Worm (Caenorhabditis elegans) whole organism, L3 larva: ENCODE results near the gene F25E5.8.
"Not testable (repeated sequence)": the region's sequence is repeated elsewhere in the genome, so short reads cannot be mapped to it uniquely, and the experiment has no call there.

Experiments used
- R02D3.7 ChIP-seq: fragments of 150-350 bp; optimal IDR thresholded peaks from 2 replicates; lab custom pipeline; 2014; ENCODE audit warnings: missing biosample characterization, missing genetic modification characterization
- aly-2 ChIP-seq: fragments of 150-350 bp; optimal IDR thresholded peaks from 2 replicates; lab custom pipeline; 2014; ENCODE audit warnings: missing biosample characterization, missing genetic modification characterization
- ama-1 ChIP-seq: fragments of 150-350 bp; optimal IDR thresholded peaks from 2 replicates; lab custom pipeline; 2018
- ceh-16 ChIP-seq: sonication (generic microtip); optimal IDR thresholded peaks from 2 replicates; lab custom pipeline; 2017; ENCODE audit warnings: missing biosample characterization, missing genetic modification characterization
- ceh-28 ChIP-seq: fragments of 150-350 bp; optimal IDR thresholded peaks from 2 replicates; lab custom pipeline; 2014; ENCODE audit warnings: missing biosample characterization, missing genetic modification reagents, missing genetic modification characterization
- ceh-82 ChIP-seq: fragments of 150-350 bp; optimal IDR thresholded peaks from 2 replicates; lab custom pipeline; 2014; ENCODE audit warnings: missing biosample characterization, missing genetic modification characterization
- daf-12 ChIP-seq: fragments of 150-350 bp; optimal IDR thresholded peaks from 2 replicates; lab custom pipeline; 2014; ENCODE audit warnings: missing biosample characterization, missing genetic modification reagents, missing genetic modification characterization
- egl-27 ChIP-seq: sonication (generic microtip); optimal IDR thresholded peaks from 4 replicates; lab custom pipeline; 2017; ENCODE audit warnings: missing biosample characterization, missing genetic modification reagents, missing genetic modification characterization
- elt-1 ChIP-seq: fragments of 150-350 bp; optimal IDR thresholded peaks from 2 replicates; lab custom pipeline; 2014; ENCODE audit warnings: missing biosample characterization, missing genetic modification characterization
- elt-2 ChIP-seq: sonication (generic microtip); optimal IDR thresholded peaks from 2 replicates; lab custom pipeline; 2016; ENCODE audit warnings: missing genetic modification reagents, mild to moderate bottlenecking, missing genetic modification characterization, missing compliant biosample characterization
- fkh-10 ChIP-seq: sonication (generic microtip); optimal IDR thresholded peaks from 2 replicates; lab custom pipeline; 2017; ENCODE audit warnings: missing biosample characterization, missing genetic modification reagents, missing genetic modification characterization
- fos-1 ChIP-seq: fragments of 150-350 bp; optimal IDR thresholded peaks from 2 replicates; lab custom pipeline; 2014; ENCODE audit warnings: missing biosample characterization, missing genetic modification characterization
- hmg-11 ChIP-seq: sonication (generic microtip); optimal IDR thresholded peaks from 2 replicates; lab custom pipeline; 2016; ENCODE audit warnings: missing genetic modification characterization, missing compliant biosample characterization
- jun-1 ChIP-seq: fragments of 150-350 bp; optimal IDR thresholded peaks from 2 replicates; lab custom pipeline; 2014; ENCODE audit warnings: missing biosample characterization, missing genetic modification reagents, missing genetic modification characterization
- lin-15B ChIP-seq: fragments of 150-350 bp; optimal IDR thresholded peaks from 2 replicates; lab custom pipeline; 2014; ENCODE audit warnings: missing biosample characterization, missing genetic modification characterization
- lin-39 ChIP-seq: fragments of 150-350 bp; optimal IDR thresholded peaks from 2 replicates; lab custom pipeline; 2018; ENCODE audit warnings: missing biosample characterization, missing genetic modification reagents, missing genetic modification characterization
- lsy-12 ChIP-seq: sonication (generic microtip); optimal IDR thresholded peaks from 2 replicates; lab custom pipeline; 2016; ENCODE audit warnings: mild to moderate bottlenecking, missing genetic modification characterization, missing compliant biosample characterization
- mdl-1 ChIP-seq: fragments of 150-350 bp; optimal IDR thresholded peaks from 2 replicates; lab custom pipeline; 2014; ENCODE audit warnings: missing biosample characterization, missing genetic modification characterization
- mml-1 ChIP-seq: fragments of 150-350 bp; sonication (generic microtip); optimal IDR thresholded peaks from 3 replicates; lab custom pipeline; 2014; ENCODE audit warnings: missing biosample characterization, missing genetic modification characterization
- nfya-1 ChIP-seq: sonication (generic microtip); optimal IDR thresholded peaks from 2 replicates; lab custom pipeline; 2017; ENCODE audit warnings: missing genetic modification characterization, mild to moderate bottlenecking, missing compliant biosample characterization, antibody characterized with exemption, moderate library complexity; ENCODE audit not compliant: insufficient read depth
- nhr-11 ChIP-seq: fragments of 150-350 bp; optimal IDR thresholded peaks from 2 replicates; lab custom pipeline; 2014; ENCODE audit warnings: missing biosample characterization, missing genetic modification characterization
- nhr-12 ChIP-seq: fragments of 150-350 bp; optimal IDR thresholded peaks from 2 replicates; lab custom pipeline; 2014; ENCODE audit warnings: missing biosample characterization, missing genetic modification characterization
- nhr-237 ChIP-seq: fragments of 150-350 bp; optimal IDR thresholded peaks from 2 replicates; lab custom pipeline; 2014; ENCODE audit warnings: missing biosample characterization, missing genetic modification characterization
- nhr-28 ChIP-seq: fragments of 150-350 bp; optimal IDR thresholded peaks from 2 replicates; lab custom pipeline; 2014; ENCODE audit warnings: missing biosample characterization, missing genetic modification characterization
- nhr-43 ChIP-seq: sonication (generic microtip); optimal IDR thresholded peaks from 2 replicates; lab custom pipeline; 2016; ENCODE audit warnings: mild to moderate bottlenecking, missing genetic modification characterization, missing compliant biosample characterization; ENCODE audit not compliant: poor library complexity, severe bottlenecking
- nhr-76 ChIP-seq: fragments of 150-350 bp; sonication (generic microtip); optimal IDR thresholded peaks from 5 replicates; lab custom pipeline; 2014; ENCODE audit warnings: missing biosample characterization, missing genetic modification characterization
- pha-4 ChIP-seq: fragments of 150-350 bp; optimal IDR thresholded peaks from 2 replicates; lab custom pipeline; 2014; ENCODE audit warnings: missing biosample characterization, missing genetic modification reagents, missing genetic modification characterization
- pqm-1 ChIP-seq: fragments of 150-350 bp; optimal IDR thresholded peaks from 2 replicates; lab custom pipeline; 2017; ENCODE audit warnings: missing biosample characterization, missing genetic modification characterization, inconsistent platforms
- sea-2 ChIP-seq: fragments of 150-350 bp; sonication (generic microtip); optimal IDR thresholded peaks from 4 replicates; lab custom pipeline; 2014; ENCODE audit warnings: missing biosample characterization, missing genetic modification reagents, missing genetic modification characterization
- tbx-2 ChIP-seq: sonication (generic microtip); optimal IDR thresholded peaks from 2 replicates; lab custom pipeline; 2016; ENCODE audit warnings: mild to moderate bottlenecking, missing genetic modification characterization, missing compliant biosample characterization
- ztf-11 ChIP-seq: fragments of 150-350 bp; optimal IDR thresholded peaks from 2 replicates; lab custom pipeline; 2014; ENCODE audit warnings: missing biosample characterization, missing genetic modification characterization
- ztf-4 ChIP-seq: fragments of 150-350 bp; optimal IDR thresholded peaks from 2 replicates; lab custom pipeline; 2014; ENCODE audit warnings: missing biosample characterization, missing genetic modification characterization

The F25E5.8 gene

DNA sequence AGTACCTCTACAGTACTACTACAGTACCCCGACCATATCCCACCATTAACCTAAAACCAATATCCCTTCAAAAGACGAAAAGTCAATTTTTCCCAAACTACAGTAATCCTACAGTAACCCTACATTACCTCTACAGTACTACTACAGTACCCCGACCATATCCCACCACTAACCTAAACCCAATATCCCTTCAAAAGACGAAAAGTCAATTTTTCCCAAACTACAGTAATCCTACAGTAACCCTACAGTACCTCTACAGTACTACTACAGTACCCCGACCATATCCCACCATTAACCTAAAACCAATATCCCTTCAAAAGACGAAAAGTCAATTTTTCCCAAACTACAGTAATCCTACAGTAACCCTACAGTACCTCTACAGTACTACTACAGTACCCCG is 8.6 kb downstream of the F25E5.8 start, which contains the start of gene nhr-141:
Gene nhr-141, plus strand, starts transcription at position 331 of the 400 bp plus-strand sequence.
- not testable (repeated sequence) for TF ChIP-seq nhr-28; lin-15B (tag; lab: Kevin White, UChicago); mml-1 (tag; lab: Kevin White, UChicago)
- TF ChIP-seq, all 47 proteins: peak for 0; not testable (repeated sequence) for 47

DNA sequence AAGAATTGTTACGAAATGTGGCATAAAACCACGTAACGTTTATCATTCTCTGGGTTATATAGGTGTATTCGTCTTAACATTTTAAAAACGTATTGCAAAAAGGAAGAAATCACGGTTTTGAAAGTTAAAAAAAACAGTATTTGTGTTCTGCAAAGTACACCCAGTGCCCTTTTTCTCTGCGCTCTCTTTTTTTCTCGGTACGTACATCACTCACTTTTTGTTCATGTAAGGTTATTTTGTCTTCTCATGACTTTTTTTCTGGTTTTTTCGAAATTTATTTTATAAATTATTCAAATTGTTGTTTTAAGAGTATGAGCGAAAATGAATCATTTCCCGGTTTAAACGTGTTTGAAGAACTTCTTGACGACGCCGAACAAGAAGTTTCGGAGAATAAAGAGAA is 11.2 kb downstream of the F25E5.8 start, which contains the start of gene F25E5.5:
Gene F25E5.5, plus strand, starts transcription at position 301 of the 400 bp plus-strand sequence.
- TF ChIP-seq pha-4 (tag; lab: Kevin White, UChicago), result no peak
- no peak for TF ChIP-seq elt-2 (tag; lab: Kevin White, UChicago)
- TF ChIP-seq fkh-10 (GFP tag; lab: Kevin White, UChicago), result no peak
- TF ChIP-seq ceh-16 (tag; lab: Kevin White, UChicago), result no peak
- no peak for TF ChIP-seq ama-1 (lab: Kevin White, UChicago)

DNA sequence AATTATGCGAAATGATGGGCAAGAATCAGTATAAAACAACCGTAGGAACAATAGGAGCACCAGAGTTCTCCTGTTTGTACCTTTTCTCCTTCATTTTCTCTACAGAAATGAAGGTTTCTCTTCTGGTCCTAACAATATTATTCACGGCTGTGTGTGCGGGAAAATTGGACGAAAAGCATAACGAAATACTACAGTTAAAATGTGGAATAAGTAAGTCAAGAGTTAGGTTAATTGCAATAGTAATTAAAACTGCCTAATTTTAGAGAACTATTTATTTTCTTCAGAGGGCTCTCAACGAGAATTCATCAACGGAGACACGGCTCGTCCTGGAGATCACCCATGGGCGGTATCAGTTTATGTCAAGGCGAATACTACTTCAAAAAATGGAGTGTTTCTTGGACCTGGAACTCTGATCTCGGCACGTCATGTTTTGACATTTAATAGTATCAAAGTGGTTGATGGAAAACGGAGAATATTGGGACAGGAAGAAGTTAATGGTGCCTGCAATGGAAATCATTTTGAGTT is 13.6 kb downstream of the F25E5.8 start, which contains the start of gene try-12:
Gene try-12, plus strand, starts transcription at position 51 of the 525 bp plus-strand sequence.
- no peak for TF ChIP-seq hmg-11 (tag; lab: Kevin White, UChicago)
- TF ChIP-seq nhr-11 (tag; lab: Kevin White, UChicago), result no peak
- no peak for TF ChIP-seq lin-39 (tag; lab: Kevin White, UChicago)
- TF ChIP-seq aly-2 (tag; lab: Kevin White, UChicago), result no peak
- no peak for TF ChIP-seq nhr-237 (tag; lab: Kevin White, UChicago)
- TF ChIP-seq ceh-16 (tag; lab: Kevin White, UChicago), result no peak
- TF ChIP-seq, all 47 proteins: peak for 0

DNA sequence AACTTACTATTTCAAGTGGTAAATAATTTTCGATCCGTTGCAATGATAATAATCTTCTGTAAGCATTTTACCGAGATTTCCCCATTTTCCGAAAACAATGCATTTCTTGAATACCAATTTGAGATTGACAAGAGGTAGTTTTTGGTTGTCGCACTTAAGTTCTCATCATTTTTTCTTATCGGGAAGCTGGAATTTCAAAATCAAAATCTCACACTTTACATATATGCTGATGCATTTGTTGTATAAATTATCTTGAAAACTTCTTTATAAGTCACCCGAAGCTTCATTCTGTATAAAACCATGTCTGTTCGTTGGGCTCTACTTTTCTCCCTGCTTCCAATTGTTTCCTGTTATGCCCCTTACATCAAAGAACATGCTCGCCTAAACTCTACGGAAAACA is 15.7 kb downstream of the F25E5.8 start, which contains the start of gene try-11:
Gene try-11, plus strand, starts transcription at position 301 of the 400 bp plus-strand sequence.
- no peak for TF ChIP-seq tbx-2 (tag; lab: Kevin White, UChicago)
- no peak for TF ChIP-seq nhr-11 (tag; lab: Kevin White, UChicago)
- no peak for TF ChIP-seq R02D3.7
- no peak for TF ChIP-seq ceh-28 (tag; lab: Kevin White, UChicago)
- no peak for TF ChIP-seq fos-1
- no peak for TF ChIP-seq ztf-4 (tag; lab: Kevin White, UChicago)
- no peak for TF ChIP-seq mml-1 (tag; lab: Kevin White, UChicago)
- no peak for TF ChIP-seq daf-12
- TF ChIP-seq nhr-76 (tag; lab: Kevin White, UChicago), result no peak
- no peak for TF ChIP-seq pqm-1
- TF ChIP-seq ztf-11 (tag; lab: Kevin White, UChicago), result no peak
- TF ChIP-seq jun-1 (tag; lab: Kevin White, UChicago), result no peak
- no peak for TF ChIP-seq lsy-12 (tag; lab: Kevin White, UChicago)
- no peak for TF ChIP-seq nhr-28
- TF ChIP-seq nfya-1 (tag; lab: Kevin White, UChicago), result no peak
- TF ChIP-seq nhr-43 (tag; lab: Kevin White, UChicago), result no peak
- no peak for TF ChIP-seq ceh-82 (tag; lab: Kevin White, UChicago)
- no peak for TF ChIP-seq egl-27 (tag; lab: Kevin White, UChicago)
- no peak for TF ChIP-seq hmg-11 (tag; lab: Kevin White, UChicago)

DNA sequence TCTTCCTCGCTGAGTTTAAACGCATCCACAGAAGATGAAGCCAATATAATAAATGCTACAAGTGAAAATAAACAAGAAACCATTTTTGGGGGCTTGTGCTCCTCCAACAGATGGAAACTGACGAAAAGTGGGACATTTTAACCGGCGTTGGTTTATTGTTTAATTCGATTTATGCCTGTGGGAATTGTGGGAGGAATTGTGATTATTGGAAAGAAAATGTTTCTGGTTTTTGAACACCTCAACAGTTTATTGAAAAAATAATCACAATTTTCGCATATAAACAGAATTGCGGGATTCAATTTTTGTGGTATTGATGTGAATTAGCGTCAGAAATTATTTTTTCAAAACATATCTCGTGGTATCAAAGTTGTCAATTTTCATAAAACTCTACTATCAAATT is 18.5 kb downstream of the F25E5.8 start, which contains the start of gene try-8:
Gene try-8, minus strand, starts transcription at position 101 of the 400 bp plus-strand sequence.
- TF ChIP-seq ama-1 (lab: Kevin White, UChicago) (no peak), lsy-12 (tag; lab: Kevin White, UChicago) (no peak), nhr-12 (no peak), sea-2 (GFP tag; lab: Kevin White, UChicago) (no peak), fos-1 (no peak), mml-1 (tag; lab: Kevin White, UChicago) (no peak), hmg-11 (tag; lab: Kevin White, UChicago) (no peak), ztf-4 (tag; lab: Kevin White, UChicago) (no peak), elt-1 (tag; lab: Kevin White, UChicago) (no peak), nfya-1 (tag; lab: Kevin White, UChicago) (no peak), mdl-1 (no peak), nhr-28 (no peak), ztf-11 (tag; lab: Kevin White, UChicago) (no peak), pha-4 (tag; lab: Kevin White, UChicago) (no peak)
